Fruit fly (Drosophila melanogaster) S2 (cell line): ENCODE measurements around the gene ebo.

Experiments
- CG8478 ChIP-seq: fragments of >200 bp; optimal IDR thresholded peaks from 2 replicates; lab custom pipeline; 2018
- CTCF ChIP-seq, 2 experiments: fragments of >200 bp; optimal IDR thresholded peaks; 2 replicates each; lab custom pipeline; 2018

ebo gene

dm6 chrX:476230-477143, at the start of gene ebo, which contains the start of gene CG13373:
ebo (minus strand) TSS chrX:476579.
CG13373 (plus strand) TSS chrX:476984.
- no peak for TF ChIP-seq CTCF (optimal IDR thresholded peaks at IDR 0.05; lab: Kevin White, UChicago)
- no peak for TF ChIP-seq CG8478 (lab: Kevin White, UChicago)

DNA sequence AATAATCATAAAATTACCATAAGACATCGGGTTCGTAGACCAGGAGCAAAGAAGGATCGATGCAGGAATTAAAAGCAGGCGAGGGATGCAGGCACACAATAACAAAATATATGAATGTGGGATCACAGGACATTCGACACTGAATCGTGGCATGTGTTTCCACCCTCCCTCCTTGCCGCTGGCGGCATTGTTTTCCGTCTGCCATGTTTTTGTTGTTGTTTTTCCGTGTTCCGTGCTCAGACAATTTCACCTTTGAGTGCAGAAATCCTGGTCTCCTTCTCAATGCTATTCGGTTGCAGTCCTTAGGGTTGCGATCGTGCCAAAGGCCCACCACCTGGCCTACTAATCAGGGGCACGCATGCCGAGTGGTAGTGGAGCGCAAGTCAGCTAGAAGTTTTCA, 49.2 kb upstream of the ebo start:
- TF ChIP-seq CTCF (optimal IDR thresholded peaks at IDR 0.05; lab: Kevin White, UChicago): no peak

- no peak for TF ChIP-seq CTCF (optimal IDR thresholded peaks at IDR 0.05; lab: Kevin White, UChicago)
- no peak for TF ChIP-seq CG8478 (lab: Kevin White, UChicago)
These were observed 48.0 kb upstream of the ebo start for dm6 chrX:524331-524730.

dm6 chrX:523179-523851, 46.9 kb upstream of the ebo start, which contains the start of gene elav:
elav (minus strand) TSS chrX:523226.
- TF ChIP-seq CTCF (optimal IDR thresholded peaks at IDR 0.05; lab: Kevin White, UChicago) (no peak), CG8478 (lab: Kevin White, UChicago) (no peak)

dm6 chrX:522357-523043, 46.1 kb upstream of the ebo start:
- no peak for TF ChIP-seq CG8478 (lab: Kevin White, UChicago)

- no peak for TF ChIP-seq CG8478 (lab: Kevin White, UChicago)
- no peak for TF ChIP-seq CTCF (optimal IDR thresholded peaks at IDR 0.05; lab: Kevin White, UChicago)
These were observed 45.3 kb upstream of the ebo start for dm6 chrX:521683-522082.

DNA sequence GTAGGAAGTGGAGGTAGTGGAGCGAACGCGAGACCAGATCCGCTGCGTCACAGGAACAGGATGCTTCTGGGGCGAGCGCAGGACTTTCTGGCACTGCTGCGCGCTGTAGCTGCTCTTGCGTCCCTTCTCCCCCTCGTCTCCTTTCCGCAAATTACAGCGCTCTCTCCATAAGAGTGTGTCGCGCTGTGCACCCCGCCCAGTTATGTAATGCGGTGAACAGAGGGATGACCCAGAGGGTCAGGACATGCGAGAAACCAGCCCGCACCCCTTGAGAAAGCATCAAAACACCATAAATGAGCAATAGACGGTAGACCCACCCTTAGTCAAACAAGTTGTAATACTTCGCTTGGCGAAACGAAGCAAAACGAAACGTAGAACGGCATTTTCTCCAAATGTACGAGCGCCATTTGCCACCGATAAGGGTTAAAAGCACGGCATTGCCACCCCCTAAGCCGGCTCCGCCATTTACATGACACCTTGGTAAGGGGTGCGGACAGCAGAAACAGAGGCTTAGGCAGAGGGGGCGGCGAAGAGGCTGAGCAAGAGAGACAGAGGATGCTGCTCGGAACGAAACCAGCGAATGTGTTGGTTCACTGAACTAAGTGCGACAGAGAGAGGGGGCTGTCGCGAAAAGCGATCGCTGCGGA, 44.0 kb upstream of the ebo start:
- TF ChIP-seq CG8478 (lab: Kevin White, UChicago) (no peak), CTCF (optimal IDR thresholded peaks at IDR 0.05; lab: Kevin White, UChicago) (no peak)

dm6 chrX:518858-519257, 42.5 kb upstream of the ebo start:
- TF ChIP-seq CTCF (optimal IDR thresholded peaks at IDR 0.05; lab: Kevin White, UChicago): no peak

- TF ChIP-seq CG8478 (lab: Kevin White, UChicago): no peak
- TF ChIP-seq CTCF (optimal IDR thresholded peaks at IDR 0.05; lab: Kevin White, UChicago): no peak
These were observed 39.3 kb upstream of the ebo start for dm6 chrX:515676-516075.

- no peak for TF ChIP-seq CTCF (optimal IDR thresholded peaks at IDR 0.05; lab: Kevin White, UChicago)
- no peak for TF ChIP-seq CG8478 (lab: Kevin White, UChicago)
These were observed 36.1 kb upstream of the ebo start for dm6 chrX:512527-512926.

dm6 chrX:510528-510927, 34.1 kb upstream of the ebo start:
- TF ChIP-seq CTCF (optimal IDR thresholded peaks at IDR 0.05; lab: Kevin White, UChicago): no peak
- no peak for TF ChIP-seq CG8478 (lab: Kevin White, UChicago)

- no peak for TF ChIP-seq CG8478 (lab: Kevin White, UChicago)
- TF ChIP-seq CTCF (optimal IDR thresholded peaks at IDR 0.05; lab: Kevin White, UChicago): no peak
These were observed 32.7 kb upstream of the ebo start, which contains the start of gene arg for dm6 chrX:509117-509516. arg (plus strand) TSS chrX:509435.

- TF ChIP-seq CG8478 (lab: Kevin White, UChicago): no peak
- TF ChIP-seq CTCF (optimal IDR thresholded peaks at IDR 0.05; lab: Kevin White, UChicago): no peak
These were observed 23.2 kb upstream of the ebo start for dm6 chrX:499589-500041.

DNA sequence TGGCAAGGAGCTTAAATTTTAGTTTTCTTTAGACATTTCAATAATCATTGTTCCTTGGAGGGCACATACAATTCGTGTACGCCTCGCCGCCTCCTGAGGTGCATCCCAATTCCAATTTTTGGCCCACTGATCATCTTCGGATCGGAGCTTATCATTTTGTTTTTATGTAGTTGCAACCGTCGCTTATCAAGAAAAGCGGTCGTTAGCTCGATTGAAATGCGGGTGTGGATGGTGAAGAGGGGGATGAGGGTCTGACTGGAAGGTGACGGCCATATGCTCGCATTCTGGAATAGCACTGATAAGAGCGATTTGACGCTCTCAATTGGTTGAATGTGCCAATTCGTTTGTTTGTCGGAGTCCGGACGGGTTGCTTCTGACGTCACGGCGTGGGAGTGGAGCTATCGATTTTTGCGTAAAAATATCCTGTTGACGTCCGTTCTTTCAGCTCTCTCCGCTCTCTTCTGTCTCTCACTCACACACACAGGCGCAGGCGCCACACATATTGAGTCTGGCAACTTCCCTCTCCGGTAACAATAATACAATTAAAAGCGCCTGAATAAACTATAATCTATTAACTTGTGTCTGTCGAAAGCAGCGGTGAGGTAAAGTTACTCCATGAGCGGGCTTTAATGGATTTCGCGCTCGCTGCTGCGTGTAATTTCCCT, 22.7 kb upstream of the ebo start:
- TF ChIP-seq CTCF (optimal IDR thresholded peaks at IDR 0.05; lab: Kevin White, UChicago): no peak
- TF ChIP-seq CG8478 (lab: Kevin White, UChicago): no peak
